Worm (Caenorhabditis elegans) whole organism, midembryonic: ENCODE data around the gene F53F4.2.

ENCODE experiments used
- T22C8.4 ChIP-seq: fragments of 200-800 bp; sonication (Bioruptor generic); IDR thresholded peaks from 2 replicates; pipeline ENCODE4 v1.3.6; 2022; ENCODE audit warnings: missing genetic modification characterization, missing compliant biosample characterization
- cog-1 ChIP-seq: sonication (generic microtip); optimal IDR thresholded peaks from 2 replicates; lab custom pipeline; 2016; ENCODE audit warnings: missing genetic modification characterization, missing compliant biosample characterization
- flt-1 ChIP-seq: fragments of 200-800 bp; sonication (Bioruptor generic); IDR thresholded peaks from 2 replicates; pipeline ENCODE4 v1.3.6; 2022; ENCODE audit warnings: missing genetic modification characterization, missing compliant biosample characterization
- klf-2 ChIP-seq: fragments of 200-800 bp; sonication (Bioruptor generic); conservative IDR thresholded peaks from 2 replicates; pipeline ENCODE4 v1.3.6; 2022; ENCODE audit warnings: missing genetic modification reagents, missing genetic modification characterization, missing compliant biosample characterization
- med-1 ChIP-seq: sonication (generic microtip); optimal IDR thresholded peaks from 2 replicates; lab custom pipeline; 2017; ENCODE audit warnings: missing genetic modification characterization, mild to moderate bottlenecking, missing compliant biosample characterization, antibody characterized with exemption, missing genetic modification reagents; ENCODE audit not compliant: insufficient read depth
- ref-1 ChIP-seq: fragments of 200-800 bp; sonication (Bioruptor generic); conservative IDR thresholded peaks from 2 replicates; pipeline ENCODE4 v1.3.6; 2022; ENCODE audit warnings: missing genetic modification reagents, missing genetic modification characterization, missing compliant biosample characterization
- tab-1 ChIP-seq: fragments of 200-800 bp; sonication (Bioruptor generic); IDR thresholded peaks from 2 replicates; pipeline ENCODE4 v1.3.6; 2022; ENCODE audit warnings: missing genetic modification characterization, missing compliant biosample characterization
- ztf-23 ChIP-seq: fragments of 200-800 bp; sonication (Bioruptor generic); IDR thresholded peaks from 2 replicates; pipeline ENCODE4 v1.3.6; 2022; ENCODE audit warnings: missing genetic modification reagents, missing genetic modification characterization, missing compliant biosample characterization
- ztf-29 ChIP-seq: fragments of 200-800 bp; sonication (Bioruptor generic); IDR thresholded peaks from 2 replicates; pipeline ENCODE4 v1.3.6; 2022; ENCODE audit warnings: missing genetic modification reagents, missing genetic modification characterization, missing compliant biosample characterization

DNA sequence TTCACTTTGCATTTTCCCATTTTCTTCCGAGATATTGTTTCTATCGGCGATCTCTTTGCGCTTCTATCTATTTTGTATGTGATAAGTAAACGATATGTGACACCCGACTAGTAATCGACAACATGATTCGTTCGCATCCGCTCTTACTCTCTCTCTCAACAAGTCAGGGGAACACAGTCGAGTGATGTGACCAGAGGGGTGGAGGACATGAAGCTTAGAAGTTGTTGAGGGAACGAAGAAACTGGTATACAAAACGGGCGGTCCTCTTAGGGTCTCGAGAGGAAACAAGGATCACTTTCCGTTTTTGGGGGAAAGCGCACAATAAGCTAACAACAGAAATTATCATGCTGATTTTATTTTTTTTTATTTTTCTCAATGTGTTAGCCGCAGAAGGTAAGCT lies 3.7 kb upstream of the F53F4.2 start, which contains the start of gene F53F4.4:
- TF ChIP-seq ztf-23 (GFP tag; lab: Robert Waterston, UW) (no peak), flt-1 (GFP tag; lab: Robert Waterston, UW) (no peak), klf-2 (no peak), T22C8.4 (GFP tag; lab: Robert Waterston, UW) (no peak), tab-1 (no peak), cog-1 (tag; lab: Kevin White, UChicago) (no peak), ref-1 (GFP tag; lab: Robert Waterston, UW) (no peak), ztf-29 (GFP tag; lab: Robert Waterston, UW) (no peak), med-1 (no peak)
